Worm (Caenorhabditis elegans) whole organism, L2 larva: ENCODE data around the gene ttr-7.

Source experiments
- C34F6.9 ChIP-seq: fragments of 150-350 bp; optimal IDR thresholded peaks from 2 replicates; lab custom pipeline; 2014; ENCODE audit warnings: missing biosample characterization, missing genetic modification characterization
- F13H6.1 ChIP-seq: sonication (generic microtip); optimal IDR thresholded peaks from 2 replicates; lab custom pipeline; 2016; ENCODE audit warnings: missing genetic modification characterization, missing compliant biosample characterization
- R02D3.7 ChIP-seq: fragments of 150-350 bp; optimal IDR thresholded peaks from 2 replicates; lab custom pipeline; 2014; ENCODE audit warnings: missing biosample characterization, missing genetic modification characterization
- Y55F3AM.14 ChIP-seq: fragments of 200-800 bp; sonication (Bioruptor generic); optimal IDR thresholded peaks from 2 replicates; lab custom pipeline; 2018; ENCODE audit warnings: mild to moderate bottlenecking, missing genetic modification characterization, missing compliant biosample characterization
- ZK546.5 ChIP-seq: sonication (generic microtip); optimal IDR thresholded peaks from 2 replicates; lab custom pipeline; 2017; ENCODE audit warnings: missing biosample characterization, missing genetic modification characterization
- alr-1 ChIP-seq: fragments of 150-350 bp; optimal IDR thresholded peaks from 2 replicates; lab custom pipeline; 2014; ENCODE audit warnings: missing biosample characterization, missing genetic modification characterization
- aly-2 ChIP-seq: fragments of 150-350 bp; optimal IDR thresholded peaks from 2 replicates; lab custom pipeline; 2014; ENCODE audit warnings: missing biosample characterization, missing genetic modification characterization
- ama-1 ChIP-seq: fragments of 150-350 bp; optimal IDR thresholded peaks from 2 replicates; lab custom pipeline; 2018; ENCODE audit warnings: inconsistent platforms
- blmp-1 ChIP-seq: sonication (generic microtip); optimal IDR thresholded peaks from 2 replicates; lab custom pipeline; 2017; ENCODE audit warnings: missing genetic modification characterization, mild to moderate bottlenecking, missing compliant biosample characterization, antibody characterized with exemption, moderate library complexity; ENCODE audit not compliant: insufficient read depth
- ceh-16 ChIP-seq: fragments of 150-350 bp; optimal IDR thresholded peaks from 2 replicates; lab custom pipeline; 2014; ENCODE audit warnings: missing biosample characterization, missing genetic modification characterization
- ceh-82 ChIP-seq: fragments of 150-350 bp; optimal IDR thresholded peaks from 2 replicates; lab custom pipeline; 2014; ENCODE audit warnings: missing biosample characterization, missing genetic modification characterization
- crh-2 ChIP-seq: sonication (generic microtip); optimal IDR thresholded peaks from 2 replicates; lab custom pipeline; 2017; ENCODE audit warnings: missing biosample characterization, missing genetic modification characterization
- dmd-4 ChIP-seq: sonication (generic microtip); optimal IDR thresholded peaks from 2 replicates; lab custom pipeline; 2017; ENCODE audit warnings: missing biosample characterization, missing genetic modification characterization
- egl-27 ChIP-seq: sonication (generic microtip); optimal IDR thresholded peaks from 3 replicates; lab custom pipeline; 2017; ENCODE audit warnings: missing biosample characterization, missing genetic modification reagents, missing genetic modification characterization
- elt-1 ChIP-seq: fragments of 150-350 bp; optimal IDR thresholded peaks from 2 replicates; lab custom pipeline; 2014; ENCODE audit warnings: missing biosample characterization, missing genetic modification characterization
- elt-3 ChIP-seq: sonication (generic microtip); optimal IDR thresholded peaks from 2 replicates; lab custom pipeline; 2017; ENCODE audit warnings: missing biosample characterization, missing genetic modification characterization
- fos-1 ChIP-seq: fragments of 150-350 bp; optimal IDR thresholded peaks from 2 replicates; lab custom pipeline; 2014; ENCODE audit warnings: missing biosample characterization, missing genetic modification characterization
- gmeb-1 ChIP-seq: fragments of 150-350 bp; optimal IDR thresholded peaks from 2 replicates; lab custom pipeline; 2014; ENCODE audit warnings: missing biosample characterization, missing genetic modification characterization
- lin-11 ChIP-seq: fragments of 150-350 bp; sonication (generic microtip); optimal IDR thresholded peaks from 2 replicates; lab custom pipeline; 2014; ENCODE audit warnings: missing biosample characterization, missing genetic modification characterization, inconsistent platforms, mixed read lengths
- lin-13 ChIP-seq: fragments of 150-350 bp; optimal IDR thresholded peaks from 2 replicates; lab custom pipeline; 2014; ENCODE audit warnings: missing biosample characterization, missing genetic modification reagents, missing genetic modification characterization
- lin-39 ChIP-seq: fragments of 150-350 bp; optimal IDR thresholded peaks from 2 replicates; lab custom pipeline; 2014; ENCODE audit warnings: missing biosample characterization, missing genetic modification reagents, missing genetic modification characterization
- lsy-2 ChIP-seq, 2 experiments: fragments of 150-350 bp in 1 of 2; sonication (generic microtip) in 1 of 2; optimal IDR thresholded peaks; 2 replicates each; lab custom pipeline; 2014 to 2017; ENCODE audit warnings: missing biosample characterization in 2 of 2, missing genetic modification characterization in 2 of 2
- mab-5 ChIP-seq: fragments of 150-350 bp; optimal IDR thresholded peaks from 2 replicates; lab custom pipeline; 2014; ENCODE audit warnings: missing biosample characterization, missing genetic modification characterization
- mbf-1 ChIP-seq: sonication (generic microtip); optimal IDR thresholded peaks from 2 replicates; lab custom pipeline; 2017; ENCODE audit warnings: missing biosample characterization, missing genetic modification characterization
- mdl-1 ChIP-seq, 2 experiments: fragments of 150-350 bp in 1 of 2; sonication (generic microtip) in 1 of 2; optimal IDR thresholded peaks; 2 replicates each; lab custom pipeline; 2017; ENCODE audit warnings: missing biosample characterization in 2 of 2, missing genetic modification characterization in 2 of 2
- nhr-10 ChIP-seq: sonication (generic microtip); optimal IDR thresholded peaks from 2 replicates; lab custom pipeline; 2017; ENCODE audit warnings: missing biosample characterization, missing genetic modification characterization
- nhr-11 ChIP-seq: fragments of 150-350 bp; optimal IDR thresholded peaks from 2 replicates; lab custom pipeline; 2014; ENCODE audit warnings: missing biosample characterization, missing genetic modification characterization
- nhr-12 ChIP-seq: fragments of 150-350 bp; optimal IDR thresholded peaks from 2 replicates; lab custom pipeline; 2014; ENCODE audit warnings: missing biosample characterization, missing genetic modification characterization
- nhr-129 ChIP-seq: fragments of 150-350 bp; optimal IDR thresholded peaks from 2 replicates; lab custom pipeline; 2014; ENCODE audit warnings: missing biosample characterization, missing genetic modification characterization
- nhr-21 ChIP-seq: fragments of 150-350 bp; optimal IDR thresholded peaks from 2 replicates; lab custom pipeline; 2014; ENCODE audit warnings: missing biosample characterization, missing genetic modification characterization
- nhr-23 ChIP-seq: fragments of 150-350 bp; optimal IDR thresholded peaks from 2 replicates; lab custom pipeline; 2014; ENCODE audit warnings: missing biosample characterization, missing genetic modification reagents, missing genetic modification characterization
- nhr-237 ChIP-seq: fragments of 150-350 bp; optimal IDR thresholded peaks from 2 replicates; lab custom pipeline; 2014; ENCODE audit warnings: missing biosample characterization, missing genetic modification characterization
- nhr-25 ChIP-seq: fragments of 150-350 bp; sonication (generic microtip); optimal IDR thresholded peaks from 3 replicates; lab custom pipeline; 2014; ENCODE audit warnings: missing biosample characterization, missing genetic modification characterization
- nhr-6 ChIP-seq: fragments of 150-350 bp; optimal IDR thresholded peaks from 2 replicates; lab custom pipeline; 2014; ENCODE audit warnings: missing biosample characterization, missing genetic modification characterization
- nhr-77 ChIP-seq: fragments of 150-350 bp; optimal IDR thresholded peaks from 2 replicates; lab custom pipeline; 2014; ENCODE audit warnings: missing biosample characterization, missing genetic modification characterization
- peb-1 ChIP-seq: fragments of 150-350 bp; optimal IDR thresholded peaks from 2 replicates; lab custom pipeline; 2014; ENCODE audit warnings: missing biosample characterization, missing genetic modification characterization
- sem-4 ChIP-seq: fragments of 150-350 bp; optimal IDR thresholded peaks from 2 replicates; lab custom pipeline; 2014; ENCODE audit warnings: missing biosample characterization, missing genetic modification reagents, missing genetic modification characterization
- skn-1 ChIP-seq: sonication (generic microtip); optimal IDR thresholded peaks from 2 replicates; lab custom pipeline; 2017; ENCODE audit warnings: missing biosample characterization, missing genetic modification characterization
- sma-3 ChIP-seq: sonication (generic microtip); optimal IDR thresholded peaks from 2 replicates; lab custom pipeline; 2016; ENCODE audit warnings: missing genetic modification reagents, missing genetic modification characterization, missing compliant biosample characterization
- sma-9 ChIP-seq, 2 experiments: fragments of 150-350 bp in 1 of 2; sonication (generic microtip) in 1 of 2; optimal IDR thresholded peaks; 2 replicates each; lab custom pipeline; 2014 to 2016; ENCODE audit warnings: missing genetic modification characterization in 2 of 2, mild to moderate bottlenecking in 1 of 2, missing biosample characterization in 1 of 2, missing compliant biosample characterization in 1 of 2, missing genetic modification reagents in 1 of 2, moderate library complexity in 1 of 2
- snpc-4 ChIP-seq: fragments of 150-350 bp; optimal IDR thresholded peaks from 2 replicates; lab custom pipeline; 2014; ENCODE audit warnings: missing biosample characterization, missing genetic modification characterization
- unc-39 ChIP-seq: fragments of 150-350 bp; optimal IDR thresholded peaks from 2 replicates; lab custom pipeline; 2014; ENCODE audit warnings: missing biosample characterization, missing genetic modification characterization
- unc-55 ChIP-seq: fragments of 150-350 bp; sonication (generic microtip); optimal IDR thresholded peaks from 3 replicates; lab custom pipeline; 2014; ENCODE audit warnings: missing biosample characterization, missing genetic modification reagents, missing genetic modification characterization
- unc-62 ChIP-seq: fragments of 150-350 bp; optimal IDR thresholded peaks from 2 replicates; lab custom pipeline; 2014; ENCODE audit warnings: missing biosample characterization, missing genetic modification reagents, missing genetic modification characterization
- zag-1 ChIP-seq: fragments of 150-350 bp; optimal IDR thresholded peaks from 2 replicates; lab custom pipeline; 2014; ENCODE audit warnings: missing biosample characterization, missing genetic modification characterization
- ztf-1 ChIP-seq: fragments of 200-800 bp; sonication (Bioruptor generic); conservative IDR thresholded peaks from 2 replicates; pipeline ENCODE4 v1.3.6; 2022; ENCODE audit warnings: missing genetic modification characterization, missing compliant biosample characterization
- ztf-11 ChIP-seq: sonication (generic microtip); optimal IDR thresholded peaks from 2 replicates; lab custom pipeline; 2017; ENCODE audit warnings: missing biosample characterization, missing genetic modification characterization
- ztf-4 ChIP-seq: fragments of 150-350 bp; optimal IDR thresholded peaks from 2 replicates; lab custom pipeline; 2014; ENCODE audit warnings: missing biosample characterization, missing genetic modification characterization

Gene ttr-7

DNA sequence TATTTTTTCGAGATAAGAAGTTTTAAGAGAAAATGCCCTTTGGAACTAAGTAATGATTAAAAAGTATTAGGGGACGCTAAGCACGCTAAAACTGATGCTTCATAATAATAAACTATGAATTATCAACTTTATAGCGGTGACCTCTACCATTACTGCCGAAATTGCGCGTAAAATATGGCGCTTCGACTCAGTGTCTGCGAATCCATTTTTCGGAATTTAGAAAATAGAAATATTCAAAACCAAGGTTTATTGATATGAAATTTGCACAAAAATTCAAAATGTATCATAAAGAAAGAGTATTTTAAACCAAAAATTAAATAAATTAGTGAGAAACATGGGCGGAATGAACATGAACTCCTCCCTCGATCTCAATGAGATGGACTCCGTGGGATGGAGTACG is 6.5 kb upstream of the ttr-7 start:
- TF ChIP-seq fos-1 (tag; lab: Kevin White, UChicago) (no peak), gmeb-1 (tag; lab: Kevin White, UChicago) (peak; percentile 9)

DNA sequence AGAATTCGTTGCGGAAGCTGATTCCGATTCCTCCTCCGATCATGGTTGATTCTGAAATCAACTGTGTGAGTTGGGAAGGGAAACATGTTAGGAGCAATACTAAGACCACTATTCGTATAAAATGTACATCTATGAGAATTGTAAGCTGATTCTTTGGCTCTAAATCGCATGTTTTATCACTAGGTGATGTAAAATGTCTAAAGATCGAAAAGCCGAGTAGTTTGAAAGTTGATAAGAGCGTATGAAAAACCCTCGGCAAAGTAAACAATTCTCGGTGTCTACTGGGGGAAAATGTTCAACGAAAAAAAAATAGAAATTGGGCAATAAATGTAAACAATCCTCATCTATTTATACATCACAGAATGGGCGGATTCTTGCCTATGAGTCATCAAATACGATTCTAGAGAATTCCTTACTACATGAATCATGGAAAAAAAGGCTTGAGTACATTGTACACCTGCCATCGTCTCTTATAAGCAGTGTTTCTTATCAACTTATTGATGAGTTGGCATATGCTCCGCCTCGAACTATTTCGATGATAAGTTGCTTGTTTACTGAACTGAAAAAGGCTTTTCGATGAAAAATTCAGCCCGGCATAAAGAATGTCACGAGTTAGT is 5.4 kb upstream of the ttr-7 start, which contains the start of gene lec-6:
Gene lec-6, minus strand, starts transcription at position 51 of the 617 bp plus-strand sequence.
- TF ChIP-seq nhr-21 (tag; lab: Kevin White, UChicago): no peak
- no peak for TF ChIP-seq R02D3.7 (tag; lab: Kevin White, UChicago)
- TF ChIP-seq ztf-11: no peak
- no peak for TF ChIP-seq elt-1 (tag; lab: Kevin White, UChicago)
- no peak for TF ChIP-seq nhr-12 (tag; lab: Kevin White, UChicago)
- no peak for TF ChIP-seq nhr-25
- TF ChIP-seq unc-39 (tag; lab: Kevin White, UChicago): no peak
- TF ChIP-seq lsy-2 (tag; optimal IDR thresholded peaks at IDR 0.05; lab: Kevin White, UChicago): peak in 1 of 2 experiments; percentile 20
- no peak for TF ChIP-seq lin-11
- no peak for TF ChIP-seq unc-55 (GFP tag; lab: Kevin White, UChicago)
- TF ChIP-seq egl-27 (tag; lab: Kevin White, UChicago): no peak
- no peak for TF ChIP-seq zag-1 (tag; lab: Kevin White, UChicago)
- TF ChIP-seq dmd-4 (tag; lab: Kevin White, UChicago): no peak
- no peak for TF ChIP-seq skn-1 (tag; lab: Kevin White, UChicago)
- no peak for TF ChIP-seq C34F6.9 (tag; lab: Kevin White, UChicago)
- TF ChIP-seq ztf-1 (GFP tag; lab: Robert Waterston, UW): no peak
- no peak for TF ChIP-seq mbf-1 (tag; lab: Kevin White, UChicago)
- TF ChIP-seq ZK546.5 (tag; lab: Kevin White, UChicago): no peak
- no peak for TF ChIP-seq ceh-16 (tag; lab: Kevin White, UChicago)
- TF ChIP-seq peb-1: no peak
- no peak for TF ChIP-seq ama-1
- TF ChIP-seq fos-1 (tag; lab: Kevin White, UChicago): peak; percentile 98
- no peak for TF ChIP-seq sem-4 (tag; lab: Kevin White, UChicago)
- no peak for TF ChIP-seq nhr-77 (tag; lab: Kevin White, UChicago)
- TF ChIP-seq F13H6.1 (tag; lab: Kevin White, UChicago): peak; percentile 52
- TF ChIP-seq blmp-1: no peak
- no peak for TF ChIP-seq Y55F3AM.14 (GFP tag; lab: Kevin White, UChicago)
- peak; percentile 48 for TF ChIP-seq gmeb-1 (tag; lab: Kevin White, UChicago)
- no peak for TF ChIP-seq mdl-1 (tag; optimal IDR thresholded peaks at IDR 0.05; lab: Kevin White, UChicago)
- no peak for TF ChIP-seq ceh-82 (tag; lab: Kevin White, UChicago)
- peak; percentile 63 for TF ChIP-seq sma-9 (GFP tag; optimal IDR thresholded peaks at IDR 0.05; lab: Kevin White, UChicago)
- no peak for TF ChIP-seq sma-9 (tag; optimal IDR thresholded peaks at IDR 0.05; lab: Kevin White, UChicago)
- TF ChIP-seq crh-2 (tag; lab: Kevin White, UChicago): peak; percentile 91
- no peak for TF ChIP-seq elt-3 (tag; lab: Kevin White, UChicago)
- TF ChIP-seq mab-5 (tag; lab: Kevin White, UChicago): no peak
- TF ChIP-seq nhr-129 (tag; lab: Kevin White, UChicago): peak; percentile 50
- peak; percentile 24 for TF ChIP-seq sma-3 (GFP tag; lab: Kevin White, UChicago)
- no peak for TF ChIP-seq nhr-23 (tag; lab: Kevin White, UChicago)
- TF ChIP-seq nhr-10: no peak
- no peak for TF ChIP-seq ztf-4 (tag; lab: Kevin White, UChicago)
- no peak for TF ChIP-seq lin-13
- no peak for TF ChIP-seq alr-1 (tag; lab: Kevin White, UChicago)
- TF ChIP-seq unc-62 (GFP tag; lab: Kevin White, UChicago): no peak
- TF ChIP-seq aly-2: no peak
- TF ChIP-seq nhr-6: no peak
- TF ChIP-seq nhr-237 (tag; lab: Kevin White, UChicago): no peak
- no peak for TF ChIP-seq snpc-4 (tag; lab: Kevin White, UChicago)
- no peak for TF ChIP-seq nhr-11
- TF ChIP-seq lin-39: no peak
- TF ChIP-seq, all 48 proteins: peak for 8
